Fruit fly (Drosophila melanogaster) whole organism, embryonic: ENCODE data around the gene HP1c.

ENCODE experiments used
- Awh ChIP-seq: fragments of 200-800 bp; sonication (Bioruptor generic); IDR thresholded peaks from 2 replicates; pipeline ENCODE4, ENCODE4 v1.3.6; 2022; ENCODE audit warnings: missing biosample characterization, missing genetic modification characterization
- CG10366 ChIP-seq: fragments of 200-800 bp; sonication (Bioruptor generic); IDR thresholded peaks from 2 replicates; pipeline ENCODE4 v1.3.6; 2022; ENCODE audit warnings: missing biosample characterization, missing genetic modification characterization
- CG10543 ChIP-seq: fragments of 200-800 bp; sonication (Bioruptor generic); optimal IDR thresholded peaks from 3 replicates; lab custom pipeline; 2017; ENCODE audit warnings: missing biosample characterization, mild to moderate bottlenecking, missing genetic modification characterization, moderate library complexity
- CG10565 ChIP-seq: fragments of 200-800 bp; sonication (Bioruptor generic); optimal IDR thresholded peaks from 3 replicates; lab custom pipeline; 2016; ENCODE audit warnings: missing biosample characterization, mild to moderate bottlenecking, missing genetic modification characterization
- CG11560 ChIP-seq: fragments of 200-800 bp; sonication (Bioruptor generic); IDR thresholded peaks from 3 replicates; pipeline ENCODE4 v1.3.6; 2022; ENCODE audit warnings: missing biosample characterization, missing genetic modification characterization
- CG12071 ChIP-seq: fragments of 200-800 bp; sonication (Bioruptor generic); optimal IDR thresholded peaks from 3 replicates; lab custom pipeline; 2018; ENCODE audit warnings: missing biosample characterization, mild to moderate bottlenecking, missing genetic modification characterization
- CG12219 ChIP-seq: fragments of 200-800 bp; sonication (Bioruptor generic); optimal IDR thresholded peaks from 3 replicates; lab custom pipeline; 2018; ENCODE audit warnings: missing biosample characterization, mild to moderate bottlenecking, missing genetic modification characterization
- CG12299 ChIP-seq: fragments of 200-800 bp; sonication (Bioruptor generic); optimal IDR thresholded peaks from 2 replicates; lab custom pipeline; 2018; ENCODE audit warnings: missing biosample characterization, mild to moderate bottlenecking, missing genetic modification characterization
- CG17568 ChIP-seq: fragments of 200-800 bp; sonication (Bioruptor generic); optimal IDR thresholded peaks from 2 replicates; lab custom pipeline; 2018; ENCODE audit warnings: missing biosample characterization, mild to moderate bottlenecking, missing genetic modification characterization, moderate library complexity
- CG17829 ChIP-seq: fragments of 200-800 bp; optimal IDR thresholded peaks from 2 replicates; lab custom pipeline; 2019; ENCODE audit warnings: missing biosample characterization, mild to moderate bottlenecking, missing genetic modification characterization, moderate library complexity
- CG2199 ChIP-seq: fragments of 200-800 bp; sonication (Bioruptor generic); IDR thresholded peaks from 3 replicates; pipeline ENCODE4 v1.3.6; 2022; ENCODE audit warnings: missing biosample characterization, missing genetic modification characterization
- CG31224 ChIP-seq: fragments of 200-800 bp; sonication (Bioruptor generic); IDR thresholded peaks from 2 replicates; pipeline ENCODE4 v1.3.6; 2022; ENCODE audit warnings: missing biosample characterization, missing genetic modification characterization
- CG32532 ChIP-seq: fragments of 200-800 bp; sonication (Bioruptor generic); IDR thresholded peaks from 2 replicates; pipeline ENCODE4 v1.3.6; 2022; ENCODE audit warnings: missing biosample characterization, missing genetic modification characterization
- CG32772 ChIP-seq: fragments of 200-800 bp; sonication (Bioruptor generic); IDR thresholded peaks from 2 replicates; pipeline ENCODE4 v1.3.6; 2022; ENCODE audit warnings: missing biosample characterization, missing genetic modification characterization
- CG4707 ChIP-seq: fragments of 200-800 bp; sonication (Bioruptor generic); optimal IDR thresholded peaks from 2 replicates; lab custom pipeline; 2018; ENCODE audit warnings: missing biosample characterization, mild to moderate bottlenecking, missing genetic modification characterization, moderate library complexity
- CG7271 ChIP-seq: fragments of 200-800 bp; sonication (Bioruptor generic); optimal IDR thresholded peaks from 2 replicates; lab custom pipeline; 2018; ENCODE audit warnings: missing biosample characterization, mild to moderate bottlenecking, missing genetic modification characterization, moderate library complexity
- CG7372 ChIP-seq: fragments of 200-800 bp; sonication (Bioruptor generic); IDR thresholded peaks from 2 replicates; pipeline ENCODE4 v1.3.6; 2022; ENCODE audit warnings: missing biosample characterization, missing genetic modification characterization
- CG7556 ChIP-seq: fragments of 200-800 bp; sonication (Bioruptor generic); optimal IDR thresholded peaks from 2 replicates; lab custom pipeline; 2017; ENCODE audit warnings: missing biosample characterization, mild to moderate bottlenecking, missing genetic modification characterization
- D19B ChIP-seq: fragments of 200-800 bp; sonication (Bioruptor generic); optimal IDR thresholded peaks from 2 replicates; lab custom pipeline; 2017; ENCODE audit warnings: missing biosample characterization, mild to moderate bottlenecking, missing genetic modification characterization
- Dad ChIP-seq: fragments of 200-800 bp; sonication (Bioruptor generic); optimal IDR thresholded peaks from 3 replicates; lab custom pipeline; 2016; ENCODE audit warnings: missing biosample characterization, missing genetic modification characterization
- Dip2 ChIP-seq: fragments of 200-800 bp; sonication (Bioruptor generic); IDR thresholded peaks from 2 replicates; pipeline ENCODE4 v1.3.6; 2022; ENCODE audit warnings: missing biosample characterization, missing genetic modification characterization
- Dref ChIP-seq: fragments of 200-800 bp; sonication (Bioruptor generic); IDR thresholded peaks from 2 replicates; pipeline ENCODE4 v1.3.6; 2022; ENCODE audit warnings: missing biosample characterization, missing genetic modification characterization
- Drgx ChIP-seq: fragments of 200-800 bp; sonication (Bioruptor generic); IDR thresholded peaks from 2 replicates; pipeline ENCODE4 v1.3.6; 2022; ENCODE audit warnings: missing biosample characterization, missing genetic modification characterization
- Fer3 ChIP-seq: fragments of 200-800 bp; sonication (Bioruptor generic); optimal IDR thresholded peaks from 2 replicates; lab custom pipeline; 2018; ENCODE audit warnings: missing biosample characterization, mild to moderate bottlenecking, missing genetic modification characterization, moderate library complexity
- Gsc ChIP-seq: fragments of 200-800 bp; sonication (Bioruptor generic); IDR thresholded peaks from 2 replicates; pipeline ENCODE4 v1.3.6; 2022; ENCODE audit warnings: missing biosample characterization, missing genetic modification characterization
- H15 ChIP-seq: fragments of 200-800 bp; sonication (Bioruptor generic); IDR thresholded peaks from 3 replicates; pipeline ENCODE4 v1.3.6; 2022; ENCODE audit warnings: missing biosample characterization, missing genetic modification characterization
- HLHmδ ChIP-seq: fragments of 200-800 bp; sonication (Bioruptor generic); optimal IDR thresholded peaks from 2 replicates; lab custom pipeline; 2018; ENCODE audit warnings: missing biosample characterization, mild to moderate bottlenecking, missing genetic modification characterization, moderate library complexity
- Hr78 ChIP-seq, 2 experiments: fragments of 200-800 bp in 1 of 2; fragments of >200 bp in 1 of 2; sonication (Bioruptor generic) in 1 of 2; optimal IDR thresholded peaks; 2 replicates each; lab custom pipeline; 2017 to 2019; ENCODE audit warnings: missing biosample characterization in 2 of 2, missing genetic modification characterization in 2 of 2, mild to moderate bottlenecking in 1 of 2, moderate library complexity in 1 of 2
- Kr ChIP-seq: fragments of 200-800 bp; sonication (Bioruptor generic); optimal IDR thresholded peaks from 2 replicates; lab custom pipeline; 2017; ENCODE audit warnings: missing biosample characterization, mild to moderate bottlenecking, missing genetic modification characterization
- NC2α ChIP-seq: fragments of 200-800 bp; sonication (Bioruptor generic); optimal IDR thresholded peaks from 2 replicates; lab custom pipeline; 2016; ENCODE audit warnings: missing biosample characterization, missing genetic modification characterization
- Side ChIP-seq: fragments of 200-800 bp; sonication (Bioruptor generic); optimal IDR thresholded peaks from 2 replicates; lab custom pipeline; 2016; ENCODE audit warnings: missing biosample characterization, missing genetic modification characterization
- Six4 ChIP-seq: fragments of 200-800 bp; sonication (Bioruptor generic); optimal IDR thresholded peaks from 2 replicates; lab custom pipeline; 2016; ENCODE audit warnings: missing biosample characterization, missing genetic modification characterization
- Trl ChIP-seq, 3 experiments: fragments of >200 bp in 2 of 3; fragments of 200-800 bp in 1 of 3; sonication (Bioruptor generic) in 1 of 3; optimal IDR thresholded peaks; 2 replicates in 1 of 3; 3 replicates in 2 of 3; lab custom pipeline; 2016 to 2017; ENCODE audit warnings: missing biosample characterization in 1 of 3, missing genetic modification characterization in 1 of 3
- ase ChIP-seq: fragments of 200-800 bp; sonication (Bioruptor generic); IDR thresholded peaks from 3 replicates; pipeline ENCODE4 v1.3.6; 2022; ENCODE audit warnings: missing biosample characterization, missing genetic modification characterization
- cato ChIP-seq: fragments of 200-800 bp; sonication (Bioruptor generic); optimal IDR thresholded peaks from 2 replicates; lab custom pipeline; 2016; ENCODE audit warnings: missing biosample characterization, missing genetic modification characterization, borderline replicate concordance
- caup ChIP-seq: fragments of 200-800 bp; sonication (Bioruptor generic); optimal IDR thresholded peaks from 3 replicates; lab custom pipeline; 2017; ENCODE audit warnings: missing biosample characterization, mild to moderate bottlenecking, missing genetic modification characterization, moderate library complexity; ENCODE audit not compliant: severe bottlenecking
- chinmo ChIP-seq: fragments of 200-800 bp; sonication (Bioruptor generic); IDR thresholded peaks from 4 replicates; pipeline ENCODE4 v1.3.6; 2022; ENCODE audit warnings: missing biosample characterization, missing genetic modification characterization; ENCODE audit not compliant: partially characterized antibody
- crol ChIP-seq: fragments of 200-800 bp; sonication (Bioruptor generic); IDR thresholded peaks from 2 replicates; pipeline ENCODE4 v1.3.6; 2022; ENCODE audit warnings: missing biosample characterization, missing genetic modification characterization
- crp ChIP-seq, 2 experiments: fragments of 200-800 bp; sonication (Bioruptor generic); optimal IDR thresholded peaks; 2 replicates in 1 of 2; 3 replicates in 1 of 2; lab custom pipeline; 2017; ENCODE audit warnings: missing biosample characterization in 2 of 2, missing genetic modification characterization in 2 of 2, mild to moderate bottlenecking in 1 of 2, moderate library complexity in 1 of 2
- dm ChIP-seq: fragments of 200-800 bp; sonication (Bioruptor generic); optimal IDR thresholded peaks from 3 replicates; lab custom pipeline; 2016; ENCODE audit warnings: missing biosample characterization, missing genetic modification characterization
- ftz-f1 ChIP-seq: fragments of 200-800 bp; sonication (Bioruptor generic); optimal IDR thresholded peaks from 2 replicates; lab custom pipeline; 2016; ENCODE audit warnings: missing biosample characterization, missing genetic modification characterization
- gcm ChIP-seq: fragments of 200-800 bp; sonication (Bioruptor generic); optimal IDR thresholded peaks from 2 replicates; lab custom pipeline; 2019; ENCODE audit warnings: missing biosample characterization, mild to moderate bottlenecking, missing genetic modification characterization, moderate library complexity
- kni ChIP-seq: fragments of 200-800 bp; sonication (Bioruptor generic); optimal IDR thresholded peaks from 3 replicates; lab custom pipeline; 2017; ENCODE audit warnings: mild to moderate bottlenecking, missing biosample characterization, missing genetic modification reagents, missing genetic modification characterization
- mld ChIP-seq: fragments of 200-800 bp; sonication (Bioruptor generic); IDR thresholded peaks from 3 replicates; pipeline ENCODE4 v1.3.6; 2022; ENCODE audit warnings: missing biosample characterization, missing genetic modification characterization; ENCODE audit not compliant: partially characterized antibody
- row ChIP-seq: fragments of 200-800 bp; sonication (Bioruptor generic); IDR thresholded peaks from 3 replicates; pipeline ENCODE4 v1.3.6; 2022; ENCODE audit warnings: missing biosample characterization, missing genetic modification characterization
- sd ChIP-seq: fragments of 200-800 bp; sonication (Bioruptor generic); optimal IDR thresholded peaks from 3 replicates; lab custom pipeline; 2018; ENCODE audit warnings: missing biosample characterization, mild to moderate bottlenecking, missing genetic modification characterization, moderate library complexity
- slbo ChIP-seq: fragments of 200-800 bp; sonication (Bioruptor generic); IDR thresholded peaks from 2 replicates; pipeline ENCODE4 v1.3.6; 2022; ENCODE audit warnings: missing biosample characterization, missing genetic modification characterization
- sr ChIP-seq: fragments of 200-800 bp; sonication (Bioruptor generic); IDR thresholded peaks from 3 replicates; pipeline ENCODE4 v1.3.6; 2022; ENCODE audit warnings: missing biosample characterization, missing genetic modification characterization
- sug ChIP-seq: fragments of 200-800 bp; optimal IDR thresholded peaks from 2 replicates; lab custom pipeline; 2019; ENCODE audit warnings: missing biosample characterization, mild to moderate bottlenecking, missing genetic modification characterization, moderate library complexity
- tap ChIP-seq: fragments of 200-800 bp; optimal IDR thresholded peaks from 3 replicates; lab custom pipeline; 2019; ENCODE audit warnings: missing biosample characterization, mild to moderate bottlenecking, missing genetic modification characterization, moderate library complexity
- zfh2 ChIP-seq: fragments of 200-800 bp; sonication (Bioruptor generic); optimal IDR thresholded peaks from 2 replicates; lab custom pipeline; 2016; ENCODE audit warnings: missing biosample characterization, missing genetic modification characterization

Gene HP1c

DNA sequence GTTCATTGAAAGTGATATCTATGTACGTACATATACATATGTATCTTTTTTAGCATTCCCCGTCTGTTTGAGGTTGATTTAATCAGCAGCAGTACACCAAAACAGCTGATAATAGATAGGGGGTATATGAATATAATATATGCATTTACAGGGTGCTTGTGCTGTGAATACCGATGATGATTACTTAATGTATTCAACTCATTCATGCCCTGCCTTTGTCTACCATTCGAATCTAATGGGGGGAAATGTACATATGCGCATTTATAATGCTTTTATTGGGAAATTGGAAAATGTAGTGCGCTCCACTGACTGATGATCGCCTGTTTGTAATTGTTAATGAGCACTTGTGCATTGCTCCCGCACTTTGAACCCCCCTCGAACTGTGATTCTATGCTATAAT is 34.7 kb downstream of the HP1c start (continued):
- TF ChIP-seq Hr78 (GFP tag; optimal IDR thresholded peaks at IDR 0.05; lab: Kevin White, UChicago) (peak in 1 of 2 experiments; percentile 59), CG4707 (GFP tag; lab: Kevin White, UChicago) (no peak), slbo (GFP tag; lab: Robert Waterston, UW) (no peak), ase (GFP tag; lab: Robert Waterston, UW) (no peak), Trl (optimal IDR thresholded peaks at IDR 0.05; lab: Kevin White, UChicago) (no peak), Trl (GFP tag; optimal IDR thresholded peaks at IDR 0.05; lab: Kevin White, UChicago) (no peak), dm (GFP tag; lab: Kevin White, UChicago) (no peak), CG32772 (no peak), row (GFP tag; lab: Robert Waterston, UW) (0 out of 3 replicates have a peak, but pooled peaks have one; percentile 13), Dad (GFP tag; lab: Kevin White, UChicago) (no peak), CG7556 (GFP tag; lab: Kevin White, UChicago) (no peak), Awh (0 out of 2 replicates have a peak, but pooled peaks have one; percentile 37), CG10366 (GFP tag; lab: Robert Waterston, UW) (peak; percentile 35; the same call in 1 of the 2 replicates), CG12299 (no peak), H15 (no peak), Drgx (0 out of 2 replicates have a peak, but pooled peaks have one; percentile 33), kni (GFP tag; lab: Kevin White, UChicago) (peak; percentile 89), gcm (GFP tag; lab: Kevin White, UChicago) (peak; percentile 35), sd (tag; lab: Kevin White, UChicago) (peak; percentile 33), D19B (GFP tag; lab: Kevin White, UChicago) (peak; percentile 5), zfh2 (GFP tag; lab: Kevin White, UChicago) (no peak), NC2α (no peak), crol (GFP tag; lab: Robert Waterston, UW) (0 out of 2 replicates have a peak, but pooled peaks have one; percentile 22), chinmo (GFP tag; lab: Robert Waterston, UW) (0 out of 4 replicates have a peak, but pooled peaks have one; percentile 41), CG17568 (GFP tag; lab: Kevin White, UChicago) (no peak), Kr (GFP tag; lab: Kevin White, UChicago) (no peak), crp (GFP tag; optimal IDR thresholded peaks at IDR 0.05; lab: Kevin White, UChicago) (peak in 1 of 2 experiments; percentile 12), caup (GFP tag; lab: Kevin White, UChicago) (peak; percentile 24), sug (tag; lab: Kevin White, UChicago) (peak; percentile 44), Gsc (GFP tag; lab: Robert Waterston, UW) (no peak), CG32532 (GFP tag; lab: Robert Waterston, UW) (0 out of 2 replicates have a peak, but pooled peaks have one; percentile 28), CG10543 (GFP tag; lab: Kevin White, UChicago) (peak; percentile 3), CG17829 (tag; lab: Kevin White, UChicago) (no peak), HLHmδ (GFP tag; lab: Kevin White, UChicago) (peak; percentile 34), Dref (no peak), sr (no peak), CG2199 (GFP tag; lab: Robert Waterston, UW) (0 out of 3 replicates have a peak, but pooled peaks have one; percentile 26), Dip2 (no peak), Six4 (GFP tag; lab: Kevin White, UChicago) (no peak)

DNA sequence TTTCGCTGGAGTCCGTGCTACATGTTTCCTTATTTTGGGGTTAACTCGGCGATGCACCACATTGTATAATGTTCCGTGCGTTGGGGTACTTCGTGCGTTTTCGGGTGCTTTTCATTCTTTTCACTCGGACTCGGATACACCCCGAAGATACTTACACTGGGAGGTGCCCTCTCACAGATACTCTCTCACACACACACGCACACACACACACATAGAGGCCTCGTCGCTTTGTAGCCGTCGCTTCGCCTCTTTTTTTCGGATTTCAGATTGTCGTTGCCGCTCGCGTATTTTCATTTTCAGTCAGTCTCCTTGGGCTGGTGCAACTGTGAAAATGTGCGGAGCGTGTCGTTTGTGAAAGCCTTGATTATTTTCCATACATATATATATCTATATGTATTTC is 36.0 kb downstream of the HP1c start:
- TF ChIP-seq CG11560 (tag; lab: Robert Waterston, UW) (no peak), Fer3 (tag; lab: Kevin White, UChicago) (no peak), CG12219 (GFP tag; lab: Kevin White, UChicago) (peak; percentile 28), ftz-f1 (peak; percentile 53), mld (no peak), tap (tag; lab: Kevin White, UChicago) (no peak), CG31224 (GFP tag; lab: Robert Waterston, UW) (no peak), CG7271 (tag; lab: Kevin White, UChicago) (no peak), Side (no peak), CG7372 (no peak), cato (no peak), CG12071 (GFP tag; lab: Kevin White, UChicago) (peak; percentile 27), CG10565 (no peak)
